Worm (Caenorhabditis elegans): ENCODE results near the gene gld-3.

Gene gld-3

DNA sequence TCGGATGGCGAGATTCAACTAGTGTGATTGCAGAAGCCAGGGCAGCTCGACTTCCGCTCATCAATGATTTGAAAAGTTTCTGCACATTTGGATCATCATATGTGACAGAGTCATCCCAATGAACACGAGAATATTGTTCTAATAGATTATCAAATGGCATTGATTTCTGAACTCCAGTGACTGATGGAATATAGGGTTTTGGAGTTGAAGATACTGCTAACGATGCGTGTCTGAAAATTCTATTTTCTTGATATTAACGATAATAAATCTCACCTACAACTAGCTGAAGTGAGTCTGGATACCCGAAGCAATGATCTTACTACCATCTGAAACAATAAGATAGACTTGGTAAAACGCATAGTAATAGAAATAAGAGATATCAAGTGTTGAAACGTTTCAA lies 31.6 kb upstream of the gld-3 start, which contains the start of gene mmaa-1 (continued):
- no peak for TF ChIP-seq snpc-3.4 (tag; optimal IDR thresholded peaks at IDR 0.05)
- no peak for TF ChIP-seq F52B5.7 (tag; optimal IDR thresholded peaks at IDR 0.05)
- no peak for TF ChIP-seq pha-4 (tag; optimal IDR thresholded peaks at IDR 0.05)
- no peak for TF ChIP-seq unc-130 (GFP tag; optimal IDR thresholded peaks at IDR 0.05)
- TF ChIP-seq nfyb-1 (GFP tag; IDR thresholded peaks at IDR 0.05), result peak; percentile 51; the same call in 1 of the 2 replicates
- no peak; the same call in 1 of the 2 replicates for TF ChIP-seq ekl-4 (GFP tag; IDR thresholded peaks at IDR 0.05)
- TF ChIP-seq egl-44 (GFP tag; IDR thresholded peaks at IDR 0.05), result no peak
- no peak for TF ChIP-seq F22D6.2 (tag; optimal IDR thresholded peaks at IDR 0.05)
- TF ChIP-seq ztf-25 (GFP tag; IDR thresholded peaks at IDR 0.05), result no peak
- TF ChIP-seq ceh-58 (GFP tag; IDR thresholded peaks at IDR 0.05), result no peak
- TF ChIP-seq Y67H2A.10 (GFP tag; conservative IDR thresholded peaks at IDR 0.05), result no peak
- no peak for TF ChIP-seq cebp-1 (GFP tag; IDR thresholded peaks at IDR 0.05)
- no peak for TF ChIP-seq cebp-1 (tag; optimal IDR thresholded peaks at IDR 0.05)
- TF ChIP-seq egrh-3 (GFP tag; IDR thresholded peaks at IDR 0.05), result no peak
- TF ChIP-seq dpff-1 (tag; optimal IDR thresholded peaks at IDR 0.05), result no peak
- TF ChIP-seq F49E8.2 (tag; optimal IDR thresholded peaks at IDR 0.05; ENCODE audit: insufficient read depth), result no peak
- peak in 1 of 2 experiments; percentile 26 for TF ChIP-seq let-607 (tag; optimal IDR thresholded peaks at IDR 0.05)
- no peak for TF ChIP-seq madf-3 (GFP tag; IDR thresholded peaks at IDR 0.05)
- peak; percentile 71 for TF ChIP-seq repo-1 (tag; optimal IDR thresholded peaks at IDR 0.05)
- no peak for TF ChIP-seq ceh-27 (GFP tag; optimal IDR thresholded peaks at IDR 0.05)
- TF ChIP-seq tbx-9 (tag; optimal IDR thresholded peaks at IDR 0.05; ENCODE audit: borderline replicate concordance), result no peak
- TF ChIP-seq mes-4 (tag; optimal IDR thresholded peaks at IDR 0.05), result no peak
- TF ChIP-seq T07F8.4 (tag; optimal IDR thresholded peaks at IDR 0.05), result no peak
- no peak for TF ChIP-seq C17E4.6 (GFP tag; IDR thresholded peaks at IDR 0.05)
- no peak for TF ChIP-seq him-1 (tag; optimal IDR thresholded peaks at IDR 0.05)
- TF ChIP-seq lin-40 (tag; optimal IDR thresholded peaks at IDR 0.05), result no peak
- no peak for TF ChIP-seq efl-1 (GFP tag; optimal IDR thresholded peaks at IDR 0.05)
- TF ChIP-seq B0336.3 (GFP tag; IDR thresholded peaks at IDR 0.05), result no peak; the same call in 1 of the 2 replicates
- no peak for TF ChIP-seq Y95B8A.8 (GFP tag; IDR thresholded peaks at IDR 0.05)
- TF ChIP-seq F55B11.4 (tag; optimal IDR thresholded peaks at IDR 0.05; ENCODE audit: borderline replicate concordance, insufficient read depth), result no peak
- TF ChIP-seq lag-1 (GFP tag; IDR thresholded peaks at IDR 0.05), result no peak
- no peak for TF ChIP-seq rcor-1 (GFP tag; IDR thresholded peaks at IDR 0.05)
- peak; percentile 78; the same call in 1 of the 2 replicates for TF ChIP-seq Y56A3A.18 (GFP tag; IDR thresholded peaks at IDR 0.05)
- TF ChIP-seq ZK185.1 (tag; optimal IDR thresholded peaks at IDR 0.05; ENCODE audit: poor library complexity, severe bottlenecking), result no peak
- no peak for TF ChIP-seq die-1 (tag; optimal IDR thresholded peaks at IDR 0.05)
- TF ChIP-seq Y53F4B.3 (GFP tag; IDR thresholded peaks at IDR 0.05), result no peak
- TF ChIP-seq ztf-28 (GFP tag; IDR thresholded peaks at IDR 0.05), result no peak
- no peak for TF ChIP-seq lin-26 (GFP tag; IDR thresholded peaks at IDR 0.05)
- no peak for TF ChIP-seq ets-4 (GFP tag; optimal IDR thresholded peaks at IDR 0.05)
- no peak for TF ChIP-seq bed-2 (GFP tag; IDR thresholded peaks at IDR 0.05)
- TF ChIP-seq bed-1 (GFP tag; IDR thresholded peaks at IDR 0.05), result 0 out of 2 replicates have a peak, but pooled peaks have one; percentile 42
- no peak for TF ChIP-seq F57A8.1 (GFP tag; optimal IDR thresholded peaks at IDR 0.05)
- TF ChIP-seq hrde-1 (tag; optimal IDR thresholded peaks at IDR 0.05; ENCODE audit: borderline replicate concordance), result no peak
- no peak for TF ChIP-seq attf-6 (GFP tag; IDR thresholded peaks at IDR 0.05)
- no peak for TF ChIP-seq B0035.1 (tag; optimal IDR thresholded peaks at IDR 0.05)
- TF ChIP-seq somi-1 (GFP tag; optimal IDR thresholded peaks at IDR 0.05), result no peak
- no peak for TF ChIP-seq athp-1 (tag; optimal IDR thresholded peaks at IDR 0.05)
- no peak for TF ChIP-seq dpl-1 (GFP tag; optimal IDR thresholded peaks at IDR 0.05)
- no peak for TF ChIP-seq lir-1 (GFP tag; conservative IDR thresholded peaks at IDR 0.05)

All from whole organism, young adult.